Worm (Caenorhabditis elegans): ENCODE results near the gene F53B7.4.

The F53B7.4 gene

ce11 chrV:11016846-11017553 lies 14.7 kb upstream of the F53B7.4 start:
- TF ChIP-seq unc-62 (GFP tag; optimal IDR thresholded peaks at IDR 0.05) = no peak

- no peak for TF ChIP-seq unc-62 (GFP tag; optimal IDR thresholded peaks at IDR 0.05)
Measured at ce11 chrV:11014758-11015157, 12.4 kb upstream of the F53B7.4 start.

ce11 chrV:11013179-11013578 lies 10.8 kb upstream of the F53B7.4 start:
- no peak for TF ChIP-seq unc-62 (GFP tag; optimal IDR thresholded peaks at IDR 0.05)

ce11 chrV:11012419-11012818 lies 10.1 kb upstream of the F53B7.4 start, which contains the start of gene C13G3.1:
C13G3.1 (minus strand) TSS chrV:11012465.
- TF ChIP-seq unc-62 (GFP tag; optimal IDR thresholded peaks at IDR 0.05) = no peak

- no peak for TF ChIP-seq unc-62 (GFP tag; optimal IDR thresholded peaks at IDR 0.05)
Measured at ce11 chrV:11011807-11012206, 9.5 kb upstream of the F53B7.4 start.

- no peak for TF ChIP-seq unc-62 (GFP tag; optimal IDR thresholded peaks at IDR 0.05)
Measured at ce11 chrV:11010768-11011167, 8.4 kb upstream of the F53B7.4 start.

ce11 chrV:11009124-11009524 lies 6.8 kb upstream of the F53B7.4 start:
- TF ChIP-seq unc-62 (GFP tag; optimal IDR thresholded peaks at IDR 0.05) = no peak

- no peak for TF ChIP-seq unc-62 (GFP tag; optimal IDR thresholded peaks at IDR 0.05)
Measured at ce11 chrV:11007651-11008050, 5.3 kb upstream of the F53B7.4 start.

- TF ChIP-seq unc-62 (GFP tag; optimal IDR thresholded peaks at IDR 0.05) = no peak
Measured at ce11 chrV:11004094-11004493, 1.8 kb upstream of the F53B7.4 start.

ce11 chrV:11000650-11001049 lies 1.7 kb downstream of the F53B7.4 start, which contains the start of gene isy-1:
isy-1 (minus strand) TSS chrV:11000699.
- TF ChIP-seq unc-62 (GFP tag; optimal IDR thresholded peaks at IDR 0.05) = no peak

ce11 chrV:10998797-10999196 lies 3.5 kb downstream of the F53B7.4 start, which contains the start of gene F53B7.7:
F53B7.7 (plus strand) TSS chrV:10999097.
- TF ChIP-seq unc-62 (GFP tag; optimal IDR thresholded peaks at IDR 0.05) = no peak

- TF ChIP-seq unc-62 (GFP tag; optimal IDR thresholded peaks at IDR 0.05) = no peak
Measured at ce11 chrV:10991789-10992188, 10.5 kb downstream of the F53B7.4 start, which contains the start of gene frpr-9. frpr-9 (plus strand) TSS chrV:10992089.

ce11 chrV:10981113-10981512 lies 21.2 kb downstream of the F53B7.4 start, which contains the start of gene fig-1:
fig-1 (minus strand) TSS chrV:10981213.
- no peak for TF ChIP-seq unc-62 (GFP tag; optimal IDR thresholded peaks at IDR 0.05)

- no peak for TF ChIP-seq unc-62 (GFP tag; optimal IDR thresholded peaks at IDR 0.05)
Measured at ce11 chrV:10975091-10975490, 27.2 kb downstream of the F53B7.4 start.

ce11 chrV:10970930-10971329 lies 31.4 kb downstream of the F53B7.4 start:
- no peak for TF ChIP-seq unc-62 (GFP tag; optimal IDR thresholded peaks at IDR 0.05)

- no peak for TF ChIP-seq unc-62 (GFP tag; optimal IDR thresholded peaks at IDR 0.05)
Measured at ce11 chrV:10970070-10970469, 32.3 kb downstream of the F53B7.4 start, which contains the start of gene F17C11.22. F17C11.22 (minus strand) TSS chrV:10970170.

- no peak for TF ChIP-seq unc-62 (GFP tag; optimal IDR thresholded peaks at IDR 0.05)
Measured at ce11 chrV:10967594-10968273, 34.6 kb downstream of the F53B7.4 start.

Measured in whole organism, dauer.